Fruit fly (Drosophila melanogaster) whole organism, embryonic: ENCODE results near the gene CG15337.

ENCODE experiments used
- Atf6 ChIP-seq: fragments of 200-800 bp; sonication (Bioruptor generic); IDR thresholded peaks from 2 replicates; pipeline ENCODE4 v1.3.6; 2022; ENCODE audit warnings: missing biosample characterization, missing genetic modification characterization
- Blimp-1 ChIP-seq: fragments of 200-800 bp; sonication (Bioruptor generic); optimal IDR thresholded peaks from 3 replicates; lab custom pipeline; 2018; ENCODE audit warnings: missing biosample characterization, missing genetic modification characterization, mild to moderate bottlenecking, moderate library complexity, missing genetic modification reagents
- CG10147 ChIP-seq: fragments of 200-800 bp; sonication (Bioruptor generic); optimal IDR thresholded peaks from 2 replicates; lab custom pipeline; 2019; ENCODE audit warnings: missing biosample characterization, mild to moderate bottlenecking, missing genetic modification characterization, moderate library complexity
- CG10209 ChIP-seq: fragments of 200-800 bp; sonication (Bioruptor generic); optimal IDR thresholded peaks from 3 replicates; lab custom pipeline; 2017; ENCODE audit warnings: missing biosample characterization, mild to moderate bottlenecking, missing genetic modification characterization, missing genetic modification reagents
- CG12219 ChIP-seq: fragments of 200-800 bp; sonication (Bioruptor generic); optimal IDR thresholded peaks from 3 replicates; lab custom pipeline; 2018; ENCODE audit warnings: missing biosample characterization, mild to moderate bottlenecking, missing genetic modification characterization
- CG12236 ChIP-seq: fragments of 200-800 bp; sonication (Bioruptor generic); optimal IDR thresholded peaks from 2 replicates; lab custom pipeline; 2016; ENCODE audit warnings: missing biosample characterization, missing genetic modification characterization
- CG13287 ChIP-seq: fragments of 200-800 bp; sonication (Bioruptor generic); IDR thresholded peaks from 2 replicates; pipeline ENCODE4 v1.3.6; 2022; ENCODE audit warnings: missing biosample characterization, missing genetic modification characterization; ENCODE audit not compliant: partially characterized antibody
- CG13296 ChIP-seq: fragments of 200-800 bp; sonication (Bioruptor generic); optimal IDR thresholded peaks from 3 replicates; lab custom pipeline; 2018; ENCODE audit warnings: missing biosample characterization, mild to moderate bottlenecking, missing genetic modification characterization
- CG13624 ChIP-seq: fragments of 200-800 bp; sonication (Bioruptor generic); optimal IDR thresholded peaks from 2 replicates; lab custom pipeline; 2016; ENCODE audit warnings: missing biosample characterization, missing genetic modification characterization
- CG14014 ChIP-seq: fragments of 200-800 bp; sonication (Bioruptor generic); IDR thresholded peaks from 2 replicates; pipeline ENCODE4 v1.3.6; 2022; ENCODE audit warnings: missing biosample characterization, missing genetic modification characterization
- CG1529 ChIP-seq: fragments of 200-800 bp; sonication (Bioruptor generic); optimal IDR thresholded peaks from 3 replicates; lab custom pipeline; 2018; ENCODE audit warnings: missing biosample characterization, missing genetic modification characterization
- CG15696 ChIP-seq: fragments of 200-800 bp; sonication (Bioruptor generic); optimal IDR thresholded peaks from 2 replicates; lab custom pipeline; 2019; ENCODE audit warnings: missing biosample characterization, mild to moderate bottlenecking, missing genetic modification characterization, moderate library complexity
- CG16815 ChIP-seq: fragments of 200-800 bp; sonication (Bioruptor generic); optimal IDR thresholded peaks from 3 replicates; lab custom pipeline; 2017; ENCODE audit warnings: missing biosample characterization, mild to moderate bottlenecking, missing genetic modification characterization
- CG17359 ChIP-seq: fragments of 200-800 bp; sonication (Bioruptor generic); optimal IDR thresholded peaks from 3 replicates; lab custom pipeline; 2018; ENCODE audit warnings: missing biosample characterization, mild to moderate bottlenecking, missing genetic modification characterization, moderate library complexity
- CG17912 ChIP-seq: fragments of 200-800 bp; sonication (Bioruptor generic); optimal IDR thresholded peaks from 2 replicates; lab custom pipeline; 2018; ENCODE audit warnings: missing biosample characterization, mild to moderate bottlenecking, missing genetic modification characterization
- CG18476 ChIP-seq: fragments of 200-800 bp; sonication (Bioruptor generic); optimal IDR thresholded peaks from 2 replicates; lab custom pipeline; 2016; ENCODE audit warnings: missing biosample characterization, mild to moderate bottlenecking, missing genetic modification characterization
- CG18619 ChIP-seq: fragments of 200-800 bp; sonication (Bioruptor generic); optimal IDR thresholded peaks from 3 replicates; lab custom pipeline; 2017; ENCODE audit warnings: missing biosample characterization, mild to moderate bottlenecking, missing genetic modification characterization
- CG2678 ChIP-seq: fragments of 200-800 bp; sonication (Bioruptor generic); optimal IDR thresholded peaks from 3 replicates; lab custom pipeline; 2019; ENCODE audit warnings: missing biosample characterization, mild to moderate bottlenecking, missing genetic modification characterization, moderate library complexity
- CG31388 ChIP-seq: fragments of 200-800 bp; sonication (Bioruptor generic); optimal IDR thresholded peaks from 2 replicates; lab custom pipeline; 2016; ENCODE audit warnings: missing biosample characterization, missing genetic modification characterization
- CG32772 ChIP-seq: fragments of 200-800 bp; sonication (Bioruptor generic); IDR thresholded peaks from 2 replicates; pipeline ENCODE4 v1.3.6; 2022; ENCODE audit warnings: missing biosample characterization, missing genetic modification characterization
- CG9817 ChIP-seq: fragments of 200-800 bp; sonication (Bioruptor generic); optimal IDR thresholded peaks from 2 replicates; lab custom pipeline; 2018; ENCODE audit warnings: missing biosample characterization, mild to moderate bottlenecking, missing genetic modification characterization, moderate library complexity
- Dfd ChIP-seq, 2 experiments: fragments of >200 bp; optimal IDR thresholded peaks; 2 replicates each; lab custom pipeline; 2017; ENCODE audit warnings: missing biosample characterization in 2 of 2, missing genetic modification characterization in 2 of 2
- Dp ChIP-seq: fragments of 200-800 bp; sonication (Bioruptor generic); optimal IDR thresholded peaks from 2 replicates; lab custom pipeline; 2018; ENCODE audit warnings: missing biosample characterization, mild to moderate bottlenecking, missing genetic modification characterization, moderate library complexity
- H2.0 ChIP-seq: fragments of 200-800 bp; sonication (Bioruptor generic); IDR thresholded peaks from 2 replicates; pipeline ENCODE4 v1.3.6; 2022; ENCODE audit warnings: missing biosample characterization, missing genetic modification characterization
- Hand ChIP-seq: fragments of 200-800 bp; sonication (Bioruptor generic); optimal IDR thresholded peaks from 2 replicates; lab custom pipeline; 2017; ENCODE audit warnings: mild to moderate bottlenecking, missing biosample characterization, missing genetic modification reagents, missing genetic modification characterization
- Max ChIP-seq: fragments of 200-800 bp; sonication (Bioruptor generic); optimal IDR thresholded peaks from 2 replicates; lab custom pipeline; 2016; ENCODE audit warnings: missing biosample characterization, mild to moderate bottlenecking, missing genetic modification characterization
- NC2β ChIP-seq: fragments of 200-800 bp; sonication (Bioruptor generic); optimal IDR thresholded peaks from 2 replicates; lab custom pipeline; 2016; ENCODE audit warnings: missing biosample characterization, missing genetic modification characterization
- Six4 ChIP-seq: fragments of 200-800 bp; sonication (Bioruptor generic); optimal IDR thresholded peaks from 2 replicates; lab custom pipeline; 2016; ENCODE audit warnings: missing biosample characterization, missing genetic modification characterization
- TFAM ChIP-seq: fragments of 200-800 bp; sonication (Bioruptor generic); optimal IDR thresholded peaks from 2 replicates; lab custom pipeline; 2017; ENCODE audit warnings: missing biosample characterization, missing genetic modification characterization, inconsistent platforms
- ato ChIP-seq: fragments of 200-800 bp; sonication (Bioruptor generic); IDR thresholded peaks from 2 replicates; pipeline ENCODE4 v1.3.6; 2022; ENCODE audit warnings: missing biosample characterization, missing genetic modification characterization; ENCODE audit not compliant: partially characterized antibody
- bigmax ChIP-seq: fragments of 200-800 bp; sonication (Bioruptor generic); optimal IDR thresholded peaks from 2 replicates; lab custom pipeline; 2018; ENCODE audit warnings: missing biosample characterization, mild to moderate bottlenecking, missing genetic modification characterization
- br ChIP-seq: fragments of >200 bp; optimal IDR thresholded peaks from 2 replicates; lab custom pipeline; 2017
- chinmo ChIP-seq: fragments of 200-800 bp; sonication (Bioruptor generic); IDR thresholded peaks from 4 replicates; pipeline ENCODE4 v1.3.6; 2022; ENCODE audit warnings: missing biosample characterization, missing genetic modification characterization; ENCODE audit not compliant: partially characterized antibody
- ci ChIP-seq: fragments of 200-800 bp; sonication (Bioruptor generic); IDR thresholded peaks from 3 replicates; pipeline ENCODE4 v1.3.6; 2022; ENCODE audit warnings: missing biosample characterization, missing genetic modification characterization
- cwo ChIP-seq: fragments of 200-800 bp; sonication (Bioruptor generic); optimal IDR thresholded peaks from 3 replicates; lab custom pipeline; 2017; ENCODE audit warnings: missing biosample characterization, missing genetic modification characterization, mild to moderate bottlenecking, moderate library complexity, missing genetic modification reagents
- ftz-f1 ChIP-seq: fragments of 200-800 bp; sonication (Bioruptor generic); optimal IDR thresholded peaks from 2 replicates; lab custom pipeline; 2016; ENCODE audit warnings: missing biosample characterization, missing genetic modification characterization
- gcm ChIP-seq: fragments of 200-800 bp; sonication (Bioruptor generic); optimal IDR thresholded peaks from 2 replicates; lab custom pipeline; 2019; ENCODE audit warnings: missing biosample characterization, mild to moderate bottlenecking, missing genetic modification characterization, moderate library complexity
- klu ChIP-seq: fragments of 200-800 bp; sonication (Bioruptor generic); IDR thresholded peaks from 2 replicates; pipeline ENCODE4 v1.3.6; 2022; ENCODE audit warnings: missing biosample characterization, missing genetic modification characterization
- mld ChIP-seq: fragments of 200-800 bp; sonication (Bioruptor generic); IDR thresholded peaks from 3 replicates; pipeline ENCODE4 v1.3.6; 2022; ENCODE audit warnings: missing biosample characterization, missing genetic modification characterization; ENCODE audit not compliant: partially characterized antibody
- nau ChIP-seq: fragments of 200-800 bp; sonication (Bioruptor generic); optimal IDR thresholded peaks from 3 replicates; lab custom pipeline; 2017; ENCODE audit warnings: missing biosample characterization, mild to moderate bottlenecking, missing genetic modification characterization, missing genetic modification reagents
- onecut ChIP-seq: fragments of 200-800 bp; sonication (Bioruptor generic); IDR thresholded peaks from 2 replicates; pipeline ENCODE4 v1.3.6; 2022; ENCODE audit warnings: missing biosample characterization, missing genetic modification characterization
- p53 ChIP-seq: fragments of 200-800 bp; sonication (Bioruptor generic); optimal IDR thresholded peaks from 2 replicates; lab custom pipeline; 2016; ENCODE audit warnings: missing biosample characterization, missing genetic modification characterization
- prd ChIP-seq, 3 experiments: fragments of >200 bp in 2 of 3; fragments of 200-800 bp in 1 of 3; sonication (Bioruptor generic) in 1 of 3; optimal IDR thresholded peaks in 2 of 3; IDR thresholded peaks in 1 of 3; 2 replicates in 2 of 3; 3 replicates in 1 of 3; pipeline versions ENCODE4 v1.3.6 to Lab custom; 2017 to 2022; ENCODE audit warnings: missing biosample characterization in 1 of 3, missing genetic modification characterization in 1 of 3
- repo ChIP-seq: fragments of 200-800 bp; sonication (Bioruptor generic); optimal IDR thresholded peaks from 2 replicates; lab custom pipeline; 2016; ENCODE audit warnings: missing biosample characterization, missing genetic modification characterization
- shn ChIP-seq: fragments of 200-800 bp; sonication (Bioruptor generic); optimal IDR thresholded peaks from 3 replicates; lab custom pipeline; 2016; ENCODE audit warnings: missing biosample characterization, missing genetic modification characterization
- sug ChIP-seq: fragments of 200-800 bp; optimal IDR thresholded peaks from 2 replicates; lab custom pipeline; 2019; ENCODE audit warnings: missing biosample characterization, mild to moderate bottlenecking, missing genetic modification characterization, moderate library complexity
- tx ChIP-seq: fragments of 200-800 bp; sonication (Bioruptor generic); optimal IDR thresholded peaks from 2 replicates; lab custom pipeline; 2016; ENCODE audit warnings: missing biosample characterization, missing genetic modification characterization
- wor ChIP-seq: fragments of 200-800 bp; sonication (Bioruptor generic); IDR thresholded peaks from 2 replicates; pipeline ENCODE4 v1.3.6; 2022; ENCODE audit warnings: missing biosample characterization, missing genetic modification characterization

CG15337 gene

DNA sequence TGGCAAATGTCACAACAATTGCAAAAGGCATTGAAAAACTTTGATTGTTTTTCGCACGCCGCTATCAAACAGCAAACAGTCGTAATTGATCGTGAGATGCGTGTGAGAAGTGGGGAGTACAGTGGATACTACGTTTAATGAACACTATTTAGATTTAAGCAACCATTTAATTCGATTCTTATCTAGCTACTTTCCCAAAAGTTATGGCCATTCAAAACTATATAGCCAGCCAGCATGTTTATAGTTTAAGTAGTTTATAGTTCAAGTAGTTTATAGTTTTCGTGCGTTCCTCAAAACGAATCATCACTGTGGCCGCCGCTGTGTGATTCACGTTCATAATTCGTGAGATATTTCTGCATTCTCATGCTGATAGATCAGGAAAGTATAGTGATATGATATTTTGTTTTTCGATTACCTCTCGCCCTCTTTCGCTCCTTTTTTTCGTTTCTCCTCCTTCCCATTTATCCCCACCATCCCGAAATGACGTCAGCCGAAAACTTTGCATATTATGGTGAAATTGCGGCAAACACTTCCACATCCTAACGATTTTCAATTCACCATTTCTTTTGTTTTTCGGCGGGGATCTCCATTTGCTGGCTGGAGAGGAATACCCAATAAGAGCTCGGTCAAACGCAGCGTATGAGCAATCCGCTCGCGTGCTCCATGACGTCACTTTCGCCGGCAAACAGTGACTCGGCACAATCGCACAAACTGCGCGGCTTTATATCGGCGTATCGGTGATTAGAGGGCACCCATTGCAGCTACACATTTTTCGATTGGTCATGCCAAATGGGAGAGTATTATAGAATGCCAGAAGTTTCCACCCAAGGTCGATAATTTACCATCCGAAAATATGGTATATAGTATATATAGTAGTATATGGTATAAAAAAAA is 46.2 kb upstream of the CG15337 start (continued):
- TF ChIP-seq Six4 (no peak), CG13624 (GFP tag; lab: Kevin White, UChicago) (peak; percentile 51), H2.0 (GFP tag; lab: Robert Waterston, UW) (peak; percentile 30; the same call in 1 of the 2 replicates), Hand (GFP tag; lab: Kevin White, UChicago) (peak; percentile 20), CG18476 (GFP tag; lab: Kevin White, UChicago) (no peak), klu (peak; percentile 57; the same call in 1 of the 2 replicates), mld (GFP tag; lab: Robert Waterston, UW) (no peak), CG13287 (GFP tag; lab: Robert Waterston, UW) (no peak), Dp (no peak), CG12219 (GFP tag; lab: Kevin White, UChicago) (peak; percentile 49), CG32772 (0 out of 2 replicates have a peak, but pooled peaks have one; percentile 43), TFAM (no peak), gcm (GFP tag; lab: Kevin White, UChicago) (no peak), repo (GFP tag; lab: Kevin White, UChicago) (no peak), p53 (GFP tag; lab: Kevin White, UChicago) (no peak), CG31388 (GFP tag; lab: Kevin White, UChicago) (no peak), tx (GFP tag; lab: Kevin White, UChicago) (peak; percentile 43), cwo (GFP tag; lab: Kevin White, UChicago) (peak; percentile 73), CG16815 (GFP tag; lab: Kevin White, UChicago) (no peak), CG14014 (GFP tag; lab: Robert Waterston, UW) (peak; percentile 71), CG15696 (tag; lab: Kevin White, UChicago) (no peak), wor (GFP tag; lab: Robert Waterston, UW) (no peak), chinmo (GFP tag; lab: Robert Waterston, UW) (no peak), CG18619 (GFP tag; lab: Kevin White, UChicago) (peak; percentile 55), br (lab: Kevin White, UChicago) (no peak), CG13296 (GFP tag; lab: Kevin White, UChicago) (peak; percentile 64), shn (GFP tag; lab: Kevin White, UChicago) (peak; percentile 14), CG9817 (peak; percentile 71), CG1529 (GFP tag; lab: Kevin White, UChicago) (no peak), CG10209 (peak; percentile 44), ato (no peak), nau (GFP tag; lab: Kevin White, UChicago) (no peak), Atf6 (GFP tag; lab: Robert Waterston, UW) (peak; percentile 75), Max (GFP tag; lab: Kevin White, UChicago) (no peak), bigmax (GFP tag; lab: Kevin White, UChicago) (no peak), sug (tag; lab: Kevin White, UChicago) (peak; percentile 20), CG17912 (no peak), CG17359 (peak; percentile 59), prd (optimal IDR thresholded peaks at IDR 0.05; lab: Kevin White, UChicago) (no peak), prd (GFP tag; IDR thresholded peaks at IDR 0.05; lab: Robert Waterston, UW) (peak; percentile 47; the same call in 2 of the 3 replicates), ftz-f1 (GFP tag; lab: Kevin White, UChicago) (no peak), CG2678 (tag; lab: Kevin White, UChicago) (peak; percentile 74), onecut (GFP tag; lab: Robert Waterston, UW) (no peak), ci (no peak), CG10147 (GFP tag; lab: Kevin White, UChicago) (peak; percentile 69), Dfd (GFP tag; optimal IDR thresholded peaks at IDR 0.05; lab: Kevin White, UChicago) (no peak), Blimp-1 (GFP tag; lab: Kevin White, UChicago) (peak; percentile 17), NC2β (GFP tag; lab: Kevin White, UChicago) (no peak), CG12236 (GFP tag; lab: Kevin White, UChicago) (no peak)
